Worm (Caenorhabditis elegans): ENCODE measurements around the gene ttr-16.

Gene ttr-16

DNA sequence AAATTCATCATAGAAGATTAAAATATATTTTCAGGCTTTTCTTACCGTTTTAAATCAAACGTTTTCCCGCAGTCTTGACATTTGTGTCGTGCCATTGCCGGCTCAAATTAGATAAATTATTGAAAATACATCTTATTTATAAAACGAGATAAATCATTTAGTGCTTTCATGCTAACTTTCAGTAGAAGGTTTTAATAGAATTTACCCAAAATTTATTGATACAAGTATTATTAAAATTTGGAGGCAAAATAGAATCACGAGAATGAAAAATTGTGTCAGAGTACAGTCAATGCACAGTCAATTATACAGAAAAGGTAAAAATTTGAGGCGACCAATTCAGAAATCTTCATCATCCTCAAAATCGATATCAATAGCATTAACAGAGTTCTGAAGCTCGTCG, 14.5 kb upstream of the ttr-16 start, which contains the start of gene Y5F2A.4:
Gene Y5F2A.4 (minus strand): TSS at position 101 of the 400 bp plus-strand sequence.
- TF ChIP-seq fkh-10 (GFP tag; optimal IDR thresholded peaks at IDR 0.05) (no peak), ceh-2 (tag; optimal IDR thresholded peaks at IDR 0.05) (no peak), Y22D7AL.16 (tag; optimal IDR thresholded peaks at IDR 0.05) (no peak), ceh-24 (tag; optimal IDR thresholded peaks at IDR 0.05) (no peak), che-1 (tag; optimal IDR thresholded peaks at IDR 0.05) (no peak), ceh-9 (tag; optimal IDR thresholded peaks at IDR 0.05) (no peak), sox-2 (GFP tag; IDR thresholded peaks at IDR 0.05) (no peak), npax-4 (tag; optimal IDR thresholded peaks at IDR 0.05) (no peak), ceh-31 (tag; optimal IDR thresholded peaks at IDR 0.05) (no peak), pros-1 (tag; optimal IDR thresholded peaks at IDR 0.05) (no peak), K09A11.1 (tag; optimal IDR thresholded peaks at IDR 0.05; ENCODE audit: insufficient read depth) (no peak), ref-2 (tag; optimal IDR thresholded peaks at IDR 0.05) (no peak)

DNA sequence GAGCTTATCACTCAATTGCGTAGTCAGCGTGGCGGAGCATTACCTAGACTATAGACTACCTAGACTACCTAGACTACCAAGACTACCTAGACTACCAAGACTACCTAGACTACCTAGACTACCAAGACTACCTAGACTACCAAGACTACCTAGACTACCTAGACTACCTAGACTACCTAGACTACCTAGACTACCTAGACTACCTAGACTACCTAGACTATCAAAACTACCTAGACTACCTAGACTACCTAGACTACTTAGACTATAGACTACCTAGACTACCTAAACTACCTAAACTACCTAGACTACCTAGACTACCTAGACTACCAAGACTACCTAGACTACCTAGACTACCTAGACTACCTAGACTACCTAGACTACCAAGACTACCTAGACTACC, 7.0 kb upstream of the ttr-16 start:
- TF ChIP-seq che-1 (tag; optimal IDR thresholded peaks at IDR 0.05) (peak; percentile 45), pat-9 (tag; optimal IDR thresholded peaks at IDR 0.05) (peak; percentile 42), dmd-4 (tag; optimal IDR thresholded peaks at IDR 0.05; ENCODE audit: borderline replicate concordance) (peak; percentile 70), madf-2 (tag; optimal IDR thresholded peaks at IDR 0.05) (peak; percentile 57), lin-11 (tag; optimal IDR thresholded peaks at IDR 0.05) (peak; percentile 46), ztf-16 (tag; optimal IDR thresholded peaks at IDR 0.05) (peak; percentile 29), hlh-13 (GFP tag; optimal IDR thresholded peaks at IDR 0.05) (peak; percentile 72), npax-4 (tag; optimal IDR thresholded peaks at IDR 0.05) (peak; percentile 30)

DNA sequence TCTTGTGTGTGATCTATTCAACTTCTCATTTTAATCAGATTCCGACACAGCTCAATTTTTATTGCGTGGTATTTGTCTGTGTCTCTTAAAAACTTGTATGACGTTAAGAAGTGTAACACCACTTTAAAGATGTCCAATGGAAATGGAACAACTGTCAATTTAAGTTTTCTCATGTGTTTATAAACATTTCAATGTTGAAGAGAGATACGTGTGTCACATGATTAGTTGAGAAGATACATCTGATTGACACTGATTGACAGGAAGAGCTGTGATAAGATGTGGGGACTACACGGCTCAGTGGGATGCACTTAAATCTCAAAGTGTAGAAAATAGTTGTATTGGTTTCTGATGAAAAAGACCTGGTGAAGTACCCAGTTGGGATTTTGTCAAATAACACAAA, 4.4 kb upstream of the ttr-16 start:
- TF ChIP-seq unc-55 (GFP tag; optimal IDR thresholded peaks at IDR 0.05) = peak; percentile 100
- no peak for TF ChIP-seq pqm-1 (tag; optimal IDR thresholded peaks at IDR 0.05)
- TF ChIP-seq elt-4 (tag; optimal IDR thresholded peaks at IDR 0.05) = no peak
- TF ChIP-seq rnt-1 (tag; optimal IDR thresholded peaks at IDR 0.05) = peak; percentile 81
- no peak for TF ChIP-seq ztf-16 (tag; optimal IDR thresholded peaks at IDR 0.05)
- TF ChIP-seq hlh-30 (tag; optimal IDR thresholded peaks at IDR 0.05; ENCODE audit: insufficient read depth) = peak; percentile 55
- no peak for TF ChIP-seq pax-1 (tag; optimal IDR thresholded peaks at IDR 0.05)
- no peak for TF ChIP-seq ceh-45 (GFP tag; IDR thresholded peaks at IDR 0.05)
- TF ChIP-seq nfya-1 (tag; optimal IDR thresholded peaks at IDR 0.05) = peak; percentile 47
- TF ChIP-seq hlh-15 (tag; optimal IDR thresholded peaks at IDR 0.05) = no peak
- TF ChIP-seq ceh-18 (tag; optimal IDR thresholded peaks at IDR 0.05) = peak; percentile 68
- TF ChIP-seq ceh-34 (tag; optimal IDR thresholded peaks at IDR 0.05) = no peak

DNA sequence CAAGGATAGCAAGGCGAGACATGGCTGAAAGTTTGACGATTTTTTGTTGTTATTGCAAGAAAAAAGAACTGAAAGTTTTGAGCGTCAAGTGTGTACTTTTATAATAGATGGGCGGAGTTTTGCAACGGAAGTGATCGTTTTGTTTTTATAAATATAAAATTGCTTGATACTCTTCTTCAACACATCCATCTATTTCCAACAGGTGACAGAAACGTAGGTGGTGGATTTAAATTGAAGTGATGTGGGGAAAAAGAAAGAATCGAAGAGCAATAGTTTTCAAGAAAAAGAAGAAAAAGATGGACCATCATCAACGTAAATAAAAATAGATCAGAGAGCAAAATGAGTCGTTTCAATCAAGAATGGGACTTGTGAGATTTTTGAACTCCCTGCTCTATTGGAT, 3.1 kb upstream of the ttr-16 start, which contains the start of gene ttr-17:
Gene ttr-17 (minus strand): TSS at position 24 of the 400 bp plus-strand sequence.
- no peak for TF ChIP-seq gmeb-2 (tag; optimal IDR thresholded peaks at IDR 0.05)
- peak; percentile 51 for TF ChIP-seq ceh-18 (tag; optimal IDR thresholded peaks at IDR 0.05)

DNA sequence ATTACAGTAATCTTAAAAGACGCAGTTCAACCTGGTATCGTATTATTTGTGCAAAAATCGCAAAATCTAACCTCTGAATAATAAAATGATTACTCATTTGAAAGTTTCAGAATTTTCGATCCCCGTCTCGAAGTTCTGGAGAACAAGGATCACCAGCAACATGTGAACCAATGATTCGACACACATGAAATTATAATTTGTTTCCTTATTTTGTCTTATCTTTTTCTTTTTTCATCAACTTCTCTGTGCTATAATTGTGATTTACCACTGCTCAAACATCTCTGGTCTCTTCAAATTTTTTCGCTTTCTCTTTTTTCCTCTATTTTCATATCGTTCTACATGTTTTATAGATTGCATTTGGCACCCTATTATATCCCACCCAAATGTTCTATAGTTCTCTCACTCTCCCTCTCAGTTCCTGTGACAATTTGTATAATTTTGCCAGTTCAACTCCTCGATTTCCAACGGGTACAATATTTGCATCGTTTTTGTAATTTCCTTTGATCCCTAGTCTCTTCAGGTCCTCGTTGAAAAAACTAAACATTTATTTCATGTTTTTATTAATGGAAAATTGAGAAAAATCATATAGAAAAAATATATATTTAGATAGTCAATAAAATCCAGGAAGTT, 838 bp downstream of the ttr-16 start:
- no peak for TF ChIP-seq Y22D7AL.16 (tag; optimal IDR thresholded peaks at IDR 0.05)
- no peak for TF ChIP-seq C38D4.7 (GFP tag; optimal IDR thresholded peaks at IDR 0.05)
- TF ChIP-seq rnt-1 (tag; optimal IDR thresholded peaks at IDR 0.05) = no peak
- no peak for TF ChIP-seq ceh-9 (tag; optimal IDR thresholded peaks at IDR 0.05)

Data from whole organism, late embryonic.